Fruit fly (Drosophila melanogaster) whole organism, prepupa: ENCODE measurements around the gene Caper.
A peak's percentile ranks its signal among the peaks of the same experiment; 100 is the strongest.

Experiments
- Blimp-1 ChIP-seq: fragments of 200-800 bp; sonication (Bioruptor generic); optimal IDR thresholded peaks from 3 replicates; lab custom pipeline; 2017; ENCODE audit warnings: missing biosample characterization, missing genetic modification characterization, mild to moderate bottlenecking, moderate library complexity, missing genetic modification reagents
- CG10631 ChIP-seq: fragments of 200-800 bp; sonication (Bioruptor generic); optimal IDR thresholded peaks from 2 replicates; lab custom pipeline; 2016; ENCODE audit warnings: missing biosample characterization, missing genetic modification characterization
- CG11294 ChIP-seq: fragments of 200-800 bp; sonication (Bioruptor generic); IDR thresholded peaks from 2 replicates; pipeline ENCODE4 v1.3.6; 2022; ENCODE audit warnings: missing biosample characterization, missing genetic modification characterization
- CG11902 ChIP-seq: fragments of 200-800 bp; sonication (Bioruptor generic); optimal IDR thresholded peaks from 3 replicates; lab custom pipeline; 2016; ENCODE audit warnings: missing biosample characterization, missing genetic modification characterization
- CG15336 ChIP-seq: fragments of 200-800 bp; sonication (Bioruptor generic); IDR thresholded peaks from 2 replicates; pipeline ENCODE4 v1.3.6; 2022; ENCODE audit warnings: missing biosample characterization, missing genetic modification characterization
- CG1621 ChIP-seq: fragments of 200-800 bp; sonication (Bioruptor generic); optimal IDR thresholded peaks from 3 replicates; lab custom pipeline; 2018; ENCODE audit warnings: missing biosample characterization, mild to moderate bottlenecking, missing genetic modification characterization
- CG16779 ChIP-seq: fragments of 200-800 bp; sonication (Bioruptor generic); optimal IDR thresholded peaks from 3 replicates; lab custom pipeline; 2017; ENCODE audit warnings: missing biosample characterization, mild to moderate bottlenecking, missing genetic modification characterization
- CG3032 ChIP-seq: fragments of 200-800 bp; optimal IDR thresholded peaks from 2 replicates; lab custom pipeline; 2019; ENCODE audit warnings: missing biosample characterization, mild to moderate bottlenecking, missing genetic modification characterization, moderate library complexity
- CG32006 ChIP-seq: fragments of 200-800 bp; sonication (Bioruptor generic); optimal IDR thresholded peaks from 3 replicates; lab custom pipeline; 2017; ENCODE audit warnings: missing biosample characterization, mild to moderate bottlenecking, missing genetic modification characterization
- CG34406 ChIP-seq: fragments of 200-800 bp; sonication (Bioruptor generic); optimal IDR thresholded peaks from 3 replicates; lab custom pipeline; 2016; ENCODE audit warnings: missing biosample characterization, missing genetic modification characterization
- CG4318 ChIP-seq: fragments of 200-800 bp; sonication (Bioruptor generic); optimal IDR thresholded peaks from 3 replicates; lab custom pipeline; 2017; ENCODE audit warnings: missing biosample characterization, mild to moderate bottlenecking, missing genetic modification characterization
- CG6163 ChIP-seq: fragments of 200-800 bp; sonication (Bioruptor generic); IDR thresholded peaks from 3 replicates; pipeline ENCODE4 v1.3.6; 2022; ENCODE audit warnings: missing biosample characterization, missing genetic modification characterization
- CG6276 ChIP-seq: fragments of 200-800 bp; sonication (Bioruptor generic); optimal IDR thresholded peaks from 2 replicates; lab custom pipeline; 2017; ENCODE audit warnings: missing biosample characterization, mild to moderate bottlenecking, missing genetic modification characterization
- CG6792 ChIP-seq: fragments of 200-800 bp; sonication (Bioruptor generic); optimal IDR thresholded peaks from 3 replicates; lab custom pipeline; 2016; ENCODE audit warnings: missing biosample characterization, missing genetic modification characterization
- CG6808 ChIP-seq: fragments of 200-800 bp; sonication (Bioruptor generic); optimal IDR thresholded peaks from 3 replicates; lab custom pipeline; 2017; ENCODE audit warnings: missing biosample characterization, missing genetic modification characterization, mild to moderate bottlenecking, moderate library complexity, missing genetic modification reagents
- CG6854 ChIP-seq: fragments of 200-800 bp; sonication (Bioruptor generic); optimal IDR thresholded peaks from 2 replicates; lab custom pipeline; 2017; ENCODE audit warnings: missing biosample characterization, mild to moderate bottlenecking, missing genetic modification characterization
- CG8632 ChIP-seq: fragments of 200-800 bp; sonication (Bioruptor generic); optimal IDR thresholded peaks from 3 replicates; lab custom pipeline; 2016; ENCODE audit warnings: missing biosample characterization, missing genetic modification characterization
- CG9139 ChIP-seq: fragments of 200-800 bp; sonication (Bioruptor generic); optimal IDR thresholded peaks from 3 replicates; lab custom pipeline; 2017; ENCODE audit warnings: missing biosample characterization, mild to moderate bottlenecking, missing genetic modification characterization
- Eip75B ChIP-seq: fragments of 200-800 bp; sonication (Bioruptor generic); optimal IDR thresholded peaks from 3 replicates; lab custom pipeline; 2016; ENCODE audit warnings: missing biosample characterization, missing genetic modification characterization
- Eip78C ChIP-seq: fragments of 200-800 bp; sonication (Bioruptor generic); peaks from one replicate; lab custom pipeline; 2016; ENCODE audit warnings: missing biosample characterization, missing genetic modification characterization
- Eip93F ChIP-seq: fragments of 200-800 bp; sonication (Bioruptor generic); optimal IDR thresholded peaks from 2 replicates; lab custom pipeline; 2016; ENCODE audit warnings: missing biosample characterization, mild to moderate bottlenecking, missing genetic modification characterization
- Ets21C ChIP-seq: fragments of 200-800 bp; sonication (Bioruptor generic); optimal IDR thresholded peaks from 3 replicates; lab custom pipeline; 2016; ENCODE audit warnings: missing biosample characterization, missing genetic modification characterization
- Gug ChIP-seq: fragments of 200-800 bp; sonication (Bioruptor generic); IDR thresholded peaks from 2 replicates; pipeline ENCODE4 v1.3.6; 2022; ENCODE audit warnings: missing biosample characterization, missing genetic modification characterization
- Hr38 ChIP-seq: sonication (Bioruptor generic); optimal IDR thresholded peaks from 2 replicates; lab custom pipeline; 2016; ENCODE audit warnings: missing biosample characterization, missing genetic modification characterization
- Hr39 ChIP-seq: fragments of 200-800 bp; sonication (Bioruptor generic); optimal IDR thresholded peaks from 2 replicates; lab custom pipeline; 2016; ENCODE audit warnings: missing biosample characterization, missing genetic modification characterization
- Lpt ChIP-seq: fragments of 200-800 bp; sonication (Bioruptor generic); optimal IDR thresholded peaks from 3 replicates; lab custom pipeline; 2016; ENCODE audit warnings: missing biosample characterization, missing genetic modification characterization
- Met ChIP-seq: fragments of 200-800 bp; sonication (Bioruptor generic); optimal IDR thresholded peaks from 3 replicates; lab custom pipeline; 2016; ENCODE audit warnings: missing biosample characterization, missing genetic modification characterization
- OdsH ChIP-seq: fragments of 200-800 bp; sonication (Bioruptor generic); optimal IDR thresholded peaks from 3 replicates; lab custom pipeline; 2016; ENCODE audit warnings: missing biosample characterization, missing genetic modification characterization
- Sox14 ChIP-seq: fragments of 200-800 bp; sonication (Bioruptor generic); optimal IDR thresholded peaks from 3 replicates; lab custom pipeline; 2016; ENCODE audit warnings: missing biosample characterization, missing genetic modification characterization
- Sox15 ChIP-seq: fragments of 200-800 bp; sonication (Bioruptor generic); optimal IDR thresholded peaks from 3 replicates; lab custom pipeline; 2016; ENCODE audit warnings: missing biosample characterization, missing genetic modification characterization
- achi ChIP-seq: fragments of 200-800 bp; sonication (Bioruptor generic); optimal IDR thresholded peaks from 3 replicates; lab custom pipeline; 2016; ENCODE audit warnings: missing biosample characterization, missing genetic modification characterization
- acj6 ChIP-seq: fragments of 200-800 bp; sonication (Bioruptor generic); optimal IDR thresholded peaks from 3 replicates; lab custom pipeline; 2016; ENCODE audit warnings: missing biosample characterization, missing genetic modification characterization
- cyc ChIP-seq: fragments of 200-800 bp; sonication (Bioruptor generic); optimal IDR thresholded peaks from 3 replicates; lab custom pipeline; 2016; ENCODE audit warnings: missing biosample characterization, missing genetic modification characterization
- dac ChIP-seq: fragments of 200-800 bp; sonication (Bioruptor generic); optimal IDR thresholded peaks from 2 replicates; lab custom pipeline; 2017; ENCODE audit warnings: missing biosample characterization, mild to moderate bottlenecking, missing genetic modification characterization
- dsx ChIP-seq: fragments of 200-800 bp; optimal IDR thresholded peaks from 3 replicates; lab custom pipeline; 2019; ENCODE audit warnings: missing biosample characterization, mild to moderate bottlenecking, missing genetic modification characterization, moderate library complexity; ENCODE audit not compliant: poor library complexity, severe bottlenecking
- eg ChIP-seq: fragments of 200-800 bp; sonication (Bioruptor generic); IDR thresholded peaks from 3 replicates; pipeline ENCODE4 v1.3.6; 2022; ENCODE audit warnings: missing biosample characterization, missing genetic modification characterization
- esn ChIP-seq: fragments of 200-800 bp; sonication (Bioruptor generic); optimal IDR thresholded peaks from 2 replicates; lab custom pipeline; 2016; ENCODE audit warnings: missing biosample characterization, mild to moderate bottlenecking, missing genetic modification characterization, moderate library complexity
- fd59A ChIP-seq: fragments of 200-800 bp; sonication (Bioruptor generic); optimal IDR thresholded peaks from 2 replicates; lab custom pipeline; 2017; ENCODE audit warnings: missing biosample characterization, mild to moderate bottlenecking, missing genetic modification characterization, missing genetic modification reagents
- fkh ChIP-seq: fragments of 200-800 bp; sonication (Bioruptor generic); optimal IDR thresholded peaks from 3 replicates; lab custom pipeline; 2017; ENCODE audit warnings: missing biosample characterization, mild to moderate bottlenecking, missing genetic modification characterization, moderate library complexity
- lz ChIP-seq: fragments of 200-800 bp; sonication (Bioruptor generic); optimal IDR thresholded peaks from 3 replicates; lab custom pipeline; 2016; ENCODE audit warnings: missing biosample characterization, missing genetic modification characterization
- pdm3 ChIP-seq: fragments of 200-800 bp; sonication (Bioruptor generic); optimal IDR thresholded peaks from 3 replicates; lab custom pipeline; 2016; ENCODE audit warnings: missing biosample characterization, missing genetic modification characterization
- spab ChIP-seq: fragments of 200-800 bp; sonication (Bioruptor generic); optimal IDR thresholded peaks from 2 replicates; lab custom pipeline; 2017; ENCODE audit warnings: missing biosample characterization, mild to moderate bottlenecking, missing genetic modification characterization, missing genetic modification reagents
- ss ChIP-seq, 2 experiments: fragments of 200-800 bp; sonication (Bioruptor generic); optimal IDR thresholded peaks; 2 replicates in 1 of 2; 3 replicates in 1 of 2; lab custom pipeline; 2017 to 2018; ENCODE audit warnings: mild to moderate bottlenecking in 2 of 2, missing biosample characterization in 2 of 2, missing genetic modification characterization in 2 of 2, moderate library complexity in 1 of 2
- svp ChIP-seq: fragments of 200-800 bp; sonication (Bioruptor generic); peaks from one replicate; lab custom pipeline; 2016; ENCODE audit warnings: missing biosample characterization, missing genetic modification characterization
- topi ChIP-seq: fragments of 200-800 bp; sonication (Bioruptor generic); optimal IDR thresholded peaks from 3 replicates; lab custom pipeline; 2016; ENCODE audit warnings: missing biosample characterization, missing genetic modification characterization

Caper gene

DNA sequence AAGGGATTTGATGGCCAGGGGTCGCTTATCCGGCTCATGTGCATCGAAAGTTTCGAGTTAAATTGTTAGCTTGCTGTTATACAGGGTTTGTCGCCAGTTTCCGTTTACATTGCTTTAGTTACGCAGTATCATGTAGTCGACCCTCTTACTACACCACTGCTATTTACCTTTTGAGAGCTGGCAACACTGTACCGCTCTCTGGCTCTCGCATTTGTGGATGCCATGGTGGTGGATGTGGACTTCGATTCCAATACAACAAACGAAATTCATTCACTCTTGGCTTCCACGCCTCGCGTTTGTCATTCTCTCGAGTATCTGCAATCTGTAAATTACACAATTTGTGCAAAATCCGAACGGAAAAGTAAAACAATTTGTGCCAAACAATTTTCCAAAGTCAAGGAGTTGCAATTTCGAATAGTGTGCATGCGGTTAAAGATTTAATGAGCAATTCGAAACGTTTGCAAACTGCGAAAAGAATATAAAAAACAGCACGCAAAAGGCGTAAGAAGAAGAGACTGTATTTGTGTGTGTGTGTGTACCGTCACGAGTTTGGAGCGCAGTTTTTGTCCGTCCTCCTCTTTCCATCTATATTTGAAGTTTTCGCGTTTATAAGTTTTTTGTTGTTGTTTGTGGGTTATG is 16.6 kb downstream of the Caper start (continued):
- TF ChIP-seq acj6: no peak
- TF ChIP-seq CG8632: no peak
- peak; percentile 30; the same call in 1 of the 3 replicates for TF ChIP-seq eg (GFP tag; lab: Robert Waterston, UW)
- peak; percentile 20 for TF ChIP-seq lz (GFP tag; lab: Kevin White, UChicago)
- TF ChIP-seq ss (GFP tag; optimal IDR thresholded peaks at IDR 0.05; lab: Kevin White, UChicago): peak; percentile 42 to 68
- TF ChIP-seq Lpt (GFP tag; lab: Kevin White, UChicago): peak; percentile 9
- TF ChIP-seq achi: no peak
- TF ChIP-seq CG6276: no peak
- peak; percentile 30 for TF ChIP-seq CG1621
- no peak for TF ChIP-seq CG32006
- TF ChIP-seq Sox15 (GFP tag; lab: Kevin White, UChicago): no peak
- no peak for TF ChIP-seq Ets21C (GFP tag; lab: Kevin White, UChicago)
- TF ChIP-seq CG6808 (GFP tag; lab: Kevin White, UChicago): peak; percentile 55
- peak; percentile 26 for TF ChIP-seq Sox14 (GFP tag; lab: Kevin White, UChicago)
- TF ChIP-seq Eip78C (GFP tag; lab: Kevin White, UChicago): peak; percentile 85
- TF ChIP-seq CG6163 (GFP tag; lab: Robert Waterston, UW): peak; percentile 37; the same call in 1 of the 3 replicates
- peak; percentile 5 for TF ChIP-seq CG6792 (GFP tag; lab: Kevin White, UChicago)
- TF ChIP-seq fd59A (GFP tag; lab: Kevin White, UChicago): no peak
- no peak for TF ChIP-seq CG4318 (GFP tag; lab: Kevin White, UChicago)
- no peak for TF ChIP-seq cyc
- TF ChIP-seq spab (GFP tag; lab: Kevin White, UChicago): peak; percentile 2
- no peak for TF ChIP-seq OdsH
- TF ChIP-seq Hr38: no peak
- TF ChIP-seq topi (GFP tag; lab: Kevin White, UChicago): no peak
- no peak for TF ChIP-seq dac (GFP tag; lab: Kevin White, UChicago)
- no peak for TF ChIP-seq pdm3 (GFP tag; lab: Kevin White, UChicago)
- no peak for TF ChIP-seq Blimp-1 (GFP tag; lab: Kevin White, UChicago)
- TF ChIP-seq fkh (GFP tag; lab: Kevin White, UChicago): peak; percentile 94
- TF ChIP-seq CG9139 (GFP tag; lab: Kevin White, UChicago): peak; percentile 66
- TF ChIP-seq dsx: peak; percentile 46
- peak; percentile 85 for TF ChIP-seq CG6854 (GFP tag; lab: Kevin White, UChicago)
- TF ChIP-seq CG34406 (GFP tag; lab: Kevin White, UChicago): no peak
- TF ChIP-seq, all 60 proteins: peak for 28

dm6 chr2L:7049680-7050289 is 17.3 kb downstream of the Caper start:
- TF ChIP-seq Met (GFP tag; lab: Kevin White, UChicago) (no peak), CG1621 (no peak), Hr39 (GFP tag; lab: Kevin White, UChicago) (no peak), dac (GFP tag; lab: Kevin White, UChicago) (no peak), lz (GFP tag; lab: Kevin White, UChicago) (no peak), CG3032 (tag; lab: Kevin White, UChicago) (no peak), esn (GFP tag; lab: Kevin White, UChicago) (no peak), CG6276 (peak; percentile 33), CG9139 (GFP tag; lab: Kevin White, UChicago) (no peak), CG11294 (no peak), CG15336 (GFP tag; lab: Robert Waterston, UW) (peak; percentile 19; the same call in 1 of the 2 replicates), CG10631 (GFP tag; lab: Kevin White, UChicago) (no peak), CG34406 (GFP tag; lab: Kevin White, UChicago) (no peak), Gug (no peak), Eip75B (GFP tag; lab: Kevin White, UChicago) (no peak), svp (peak; percentile 35), CG16779 (tag; lab: Kevin White, UChicago) (no peak), pdm3 (GFP tag; lab: Kevin White, UChicago) (no peak), Sox15 (GFP tag; lab: Kevin White, UChicago) (no peak), eg (GFP tag; lab: Robert Waterston, UW) (peak; percentile 60; the same call in 2 of the 3 replicates), CG11902 (no peak), acj6 (no peak), CG6163 (GFP tag; lab: Robert Waterston, UW) (no peak), CG6808 (GFP tag; lab: Kevin White, UChicago) (no peak), Eip93F (GFP tag; lab: Kevin White, UChicago) (no peak)
